Worm (Caenorhabditis elegans): ENCODE results near the gene asns-2.

DNA sequence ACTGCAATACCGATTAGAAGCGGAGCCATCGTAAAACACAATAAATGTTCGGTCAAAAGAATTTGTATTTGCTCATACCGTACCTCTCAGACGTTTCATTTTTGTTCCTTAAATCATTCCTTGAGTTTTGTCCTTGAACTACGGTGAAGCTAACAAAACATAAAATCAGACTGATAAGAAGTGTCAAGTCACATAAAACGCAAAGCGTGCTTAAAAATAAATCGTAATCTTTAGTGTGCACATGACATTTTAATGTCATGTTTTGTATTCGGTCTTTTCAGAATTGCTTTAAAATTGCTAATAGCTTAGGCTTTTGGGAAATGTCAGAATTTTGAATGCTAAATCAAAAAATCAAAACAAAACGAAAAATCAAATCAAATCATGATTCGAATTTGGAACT is 38.1 kb downstream of the asns-2 start:
- TF ChIP-seq flt-1 (GFP tag; IDR thresholded peaks at IDR 0.05) (no peak), cog-1 (tag; optimal IDR thresholded peaks at IDR 0.05) (no peak), klf-2 (GFP tag; conservative IDR thresholded peaks at IDR 0.05) (no peak), T22C8.4 (GFP tag; IDR thresholded peaks at IDR 0.05) (no peak), tab-1 (GFP tag; IDR thresholded peaks at IDR 0.05) (no peak), med-1 (GFP tag; optimal IDR thresholded peaks at IDR 0.05; ENCODE audit: insufficient read depth) (no peak), ref-1 (GFP tag; conservative IDR thresholded peaks at IDR 0.05) (no peak), ztf-23 (GFP tag; IDR thresholded peaks at IDR 0.05) (no peak)
